Fruit fly (Drosophila melanogaster) whole organism: ENCODE measurements around the gene bun.

Experiments
- CG8478 ChIP-seq: fragments of >200 bp; optimal IDR thresholded peaks from 2 replicates; lab custom pipeline; 2018; ENCODE audit warnings: inconsistent platforms
- Dll ChIP-seq: fragments of >200 bp; optimal IDR thresholded peaks from 2 replicates; lab custom pipeline; 2017
- EcR ChIP-seq, 2 experiments: fragments of >200 bp; optimal IDR thresholded peaks; 2 replicates each; lab custom pipeline; 2017; ENCODE audit warnings: missing biosample characterization in 2 of 2, missing genetic modification characterization in 2 of 2, missing genetic modification reagents in 2 of 2
- pan ChIP-seq: fragments of >200 bp; optimal IDR thresholded peaks from 2 replicates; lab custom pipeline; 2017
- psq ChIP-seq: fragments of >200 bp; optimal IDR thresholded peaks from 2 replicates; lab custom pipeline; 2017
- usp ChIP-seq: fragments of >200 bp; optimal IDR thresholded peaks from 2 replicates; lab custom pipeline; 2017; ENCODE audit warnings: missing biosample characterization, missing genetic modification characterization, mixed read lengths

DNA sequence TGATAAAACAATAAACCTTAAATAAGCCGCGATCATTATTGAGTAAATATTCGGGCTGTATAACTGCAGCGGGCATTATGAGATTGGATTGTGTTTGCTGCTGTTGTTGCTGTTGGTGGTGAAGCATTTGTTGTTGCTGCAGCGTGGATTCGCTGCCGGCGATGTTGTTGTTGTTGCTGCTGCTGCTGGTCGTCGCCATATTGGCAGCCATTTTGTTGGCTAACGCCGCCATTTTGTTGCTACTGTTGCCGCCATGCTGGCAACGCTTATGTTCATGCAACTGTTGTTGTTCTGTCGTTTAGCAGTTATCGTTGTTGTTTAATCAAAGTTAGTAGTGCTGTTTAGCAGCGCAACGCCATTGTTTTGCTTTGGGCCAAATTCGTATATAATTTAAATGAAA, 47.9 kb downstream of the bun start:
- no peak for TF ChIP-seq CG8478
- no peak for TF ChIP-seq usp (GFP tag; lab: Kevin White, UChicago)
- no peak for TF ChIP-seq pan (lab: Kevin White, UChicago)
- TF ChIP-seq psq (lab: Kevin White, UChicago), result no peak
- TF ChIP-seq Dll (lab: Kevin White, UChicago), result no peak
- TF ChIP-seq EcR (GFP tag; optimal IDR thresholded peaks at IDR 0.05; lab: Kevin White, UChicago), result no peak
